Worm (Caenorhabditis elegans) whole organism, L2 larva: ENCODE results near the gene E02H9.13.
A peak's percentile ranks its signal among the peaks of the same experiment; 100 is the strongest.

Source experiments
- F13H6.1 ChIP-seq: sonication (generic microtip); optimal IDR thresholded peaks from 2 replicates; lab custom pipeline; 2016; ENCODE audit warnings: missing genetic modification characterization, missing compliant biosample characterization
- ama-1 ChIP-seq: fragments of 150-350 bp; optimal IDR thresholded peaks from 2 replicates; lab custom pipeline; 2018; ENCODE audit warnings: inconsistent platforms
- ceh-16 ChIP-seq: fragments of 150-350 bp; optimal IDR thresholded peaks from 2 replicates; lab custom pipeline; 2014; ENCODE audit warnings: missing biosample characterization, missing genetic modification characterization
- elt-1 ChIP-seq: fragments of 150-350 bp; optimal IDR thresholded peaks from 2 replicates; lab custom pipeline; 2014; ENCODE audit warnings: missing biosample characterization, missing genetic modification characterization
- fos-1 ChIP-seq: fragments of 150-350 bp; optimal IDR thresholded peaks from 2 replicates; lab custom pipeline; 2014; ENCODE audit warnings: missing biosample characterization, missing genetic modification characterization
- lin-11 ChIP-seq: fragments of 150-350 bp; sonication (generic microtip); optimal IDR thresholded peaks from 2 replicates; lab custom pipeline; 2014; ENCODE audit warnings: missing biosample characterization, missing genetic modification characterization, inconsistent platforms, mixed read lengths
- lin-13 ChIP-seq: fragments of 150-350 bp; optimal IDR thresholded peaks from 2 replicates; lab custom pipeline; 2014; ENCODE audit warnings: missing biosample characterization, missing genetic modification reagents, missing genetic modification characterization
- lin-39 ChIP-seq: fragments of 150-350 bp; optimal IDR thresholded peaks from 2 replicates; lab custom pipeline; 2014; ENCODE audit warnings: missing biosample characterization, missing genetic modification reagents, missing genetic modification characterization
- mbf-1 ChIP-seq: sonication (generic microtip); optimal IDR thresholded peaks from 2 replicates; lab custom pipeline; 2017; ENCODE audit warnings: missing biosample characterization, missing genetic modification characterization
- nhr-12 ChIP-seq: fragments of 150-350 bp; optimal IDR thresholded peaks from 2 replicates; lab custom pipeline; 2014; ENCODE audit warnings: missing biosample characterization, missing genetic modification characterization
- nhr-21 ChIP-seq: fragments of 150-350 bp; optimal IDR thresholded peaks from 2 replicates; lab custom pipeline; 2014; ENCODE audit warnings: missing biosample characterization, missing genetic modification characterization
- nhr-25 ChIP-seq: fragments of 150-350 bp; sonication (generic microtip); optimal IDR thresholded peaks from 3 replicates; lab custom pipeline; 2014; ENCODE audit warnings: missing biosample characterization, missing genetic modification characterization
- snpc-4 ChIP-seq: fragments of 150-350 bp; optimal IDR thresholded peaks from 2 replicates; lab custom pipeline; 2014; ENCODE audit warnings: missing biosample characterization, missing genetic modification characterization
- ztf-11 ChIP-seq: sonication (generic microtip); optimal IDR thresholded peaks from 2 replicates; lab custom pipeline; 2017; ENCODE audit warnings: missing biosample characterization, missing genetic modification characterization

DNA sequence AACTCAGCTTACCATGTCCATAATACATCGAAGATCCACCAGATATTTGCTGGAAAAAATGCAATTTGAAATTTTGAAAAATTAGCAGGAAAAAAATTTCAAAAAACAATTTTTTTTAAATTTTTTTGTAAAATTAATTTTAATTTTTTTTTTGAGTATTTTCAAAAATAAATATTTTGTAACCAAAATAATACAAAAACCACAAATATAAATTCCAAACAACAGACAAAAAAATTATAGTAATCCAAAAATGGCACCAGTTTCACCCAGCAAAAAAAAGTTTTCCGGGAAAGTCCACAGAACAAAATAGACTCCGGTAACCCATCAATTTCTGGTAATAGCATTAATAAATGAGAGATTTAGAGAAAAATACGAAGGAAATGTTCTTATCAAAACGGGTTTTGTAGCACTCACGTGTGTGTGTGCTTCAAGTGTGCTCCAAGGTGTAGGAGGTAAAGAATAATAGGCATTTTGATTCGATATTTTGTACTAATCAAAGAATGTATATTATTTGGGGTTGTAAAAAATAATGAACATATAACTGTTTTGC lies 16.3 kb upstream of the E02H9.13 start, which contains the start of gene nhr-121:
- TF ChIP-seq F13H6.1 (tag; lab: Kevin White, UChicago) (no peak), fos-1 (peak; percentile 44), elt-1 (tag; lab: Kevin White, UChicago) (no peak), lin-13 (GFP tag; lab: Kevin White, UChicago) (no peak), ztf-11 (no peak), ceh-16 (no peak), lin-39 (tag; lab: Kevin White, UChicago) (no peak), snpc-4 (no peak), nhr-21 (no peak), nhr-25 (tag; lab: Kevin White, UChicago) (no peak), mbf-1 (no peak), lin-11 (tag; lab: Kevin White, UChicago) (no peak), nhr-12 (no peak), ama-1 (lab: Kevin White, UChicago) (no peak)
